Worm (Caenorhabditis elegans): ENCODE data around the gene C15B12.1.

DNA sequence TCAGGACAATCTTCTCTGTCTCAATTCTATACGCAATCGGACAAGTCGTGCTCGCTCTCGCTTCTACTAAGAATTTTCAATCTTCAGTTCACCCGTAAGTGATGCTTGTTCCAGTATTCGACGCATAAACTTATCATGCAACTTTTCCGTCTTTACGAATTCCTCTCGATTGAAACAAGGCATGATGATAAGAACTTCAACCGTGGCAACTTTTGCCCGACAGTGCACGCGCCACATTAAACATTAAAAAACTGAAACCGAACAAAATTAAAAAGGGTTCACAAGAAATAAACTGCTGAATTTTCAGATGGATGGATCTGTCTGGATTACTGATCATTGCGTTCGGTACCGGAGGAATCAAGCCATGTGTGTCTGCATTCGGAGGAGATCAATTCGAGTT, 18.1 kb upstream of the C15B12.1 start:
- no peak for TF ChIP-seq lin-13 (GFP tag; optimal IDR thresholded peaks at IDR 0.05)
- no peak for TF ChIP-seq tra-1 (GFP tag; IDR thresholded peaks at IDR 0.05)
- no peak for TF ChIP-seq mep-1 (tag; optimal IDR thresholded peaks at IDR 0.05)
- TF ChIP-seq zip-11 (GFP tag; IDR thresholded peaks at IDR 0.05) = no peak
- TF ChIP-seq zip-2 (tag; optimal IDR thresholded peaks at IDR 0.05) = no peak
- no peak for TF ChIP-seq nhr-237 (tag; optimal IDR thresholded peaks at IDR 0.05)
- no peak for TF ChIP-seq ceh-82 (tag; optimal IDR thresholded peaks at IDR 0.05)
- no peak for TF ChIP-seq aha-1 (tag)
- no peak for TF ChIP-seq dve-1 (tag; optimal IDR thresholded peaks at IDR 0.05; ENCODE audit: insufficient read depth)
- TF ChIP-seq snpc-4 (tag; optimal IDR thresholded peaks at IDR 0.05) = no peak
- TF ChIP-seq lim-7 (GFP tag; IDR thresholded peaks at IDR 0.05) = no peak
